Worm (Caenorhabditis elegans) whole organism, L4 larva: Measurements from ENCODE around the gene glr-2.
A peak's percentile ranks its signal among the peaks of the same experiment; 100 is the strongest.

Experiments used
- D1046.2 ChIP-seq: fragments of 200-800 bp; sonication (Bioruptor generic); IDR thresholded peaks from 2 replicates; pipeline ENCODE4 v1.3.6; 2022; ENCODE audit warnings: missing genetic modification characterization, missing compliant biosample characterization
- F10B5.3 ChIP-seq: sonication (generic microtip); optimal IDR thresholded peaks from 2 replicates; lab custom pipeline; 2016; ENCODE audit warnings: mild to moderate bottlenecking, missing genetic modification characterization, missing compliant biosample characterization
- F37D6.2 ChIP-seq: sonication (generic microtip); optimal IDR thresholded peaks from 2 replicates; lab custom pipeline; 2016; ENCODE audit warnings: mild to moderate bottlenecking, missing genetic modification characterization, missing compliant biosample characterization
- F49E8.2 ChIP-seq: sonication (generic microtip); optimal IDR thresholded peaks from 2 replicates; lab custom pipeline; 2016; ENCODE audit warnings: missing compliant biosample characterization, mild to moderate bottlenecking, missing genetic modification characterization, borderline replicate concordance
- T20F7.1 ChIP-seq: fragments of 200-800 bp; sonication (Bioruptor generic); optimal IDR thresholded peaks from 2 replicates; lab custom pipeline; 2018; ENCODE audit warnings: mild to moderate bottlenecking, missing genetic modification characterization, missing compliant biosample characterization
- Y48G9A.11 ChIP-seq: fragments of 200-800 bp; sonication (Bioruptor generic); IDR thresholded peaks from 2 replicates; pipeline ENCODE4 v1.3.6; 2022; ENCODE audit warnings: missing genetic modification reagents, missing genetic modification characterization, missing compliant biosample characterization
- Y5F2A.4 ChIP-seq: fragments of 200-800 bp; sonication (Bioruptor generic); optimal IDR thresholded peaks from 2 replicates; lab custom pipeline; 2018; ENCODE audit warnings: mild to moderate bottlenecking, missing genetic modification characterization, missing compliant biosample characterization
- ZK337.2 ChIP-seq: fragments of 200-800 bp; sonication (Bioruptor generic); IDR thresholded peaks from 2 replicates; pipeline ENCODE4 v1.3.6; 2022; ENCODE audit warnings: missing genetic modification reagents, missing genetic modification characterization, missing compliant biosample characterization
- arid-1 ChIP-seq: fragments of 200-800 bp; sonication (Bioruptor generic); conservative IDR thresholded peaks from 2 replicates; pipeline ENCODE4 v1.3.6; 2022; ENCODE audit warnings: missing genetic modification reagents, missing genetic modification characterization, missing compliant biosample characterization
- ceh-28 ChIP-seq: fragments of 150-350 bp; optimal IDR thresholded peaks from 2 replicates; lab custom pipeline; 2014; ENCODE audit warnings: missing biosample characterization, missing genetic modification reagents, missing genetic modification characterization
- ceh-82 ChIP-seq: sonication (generic microtip); optimal IDR thresholded peaks from 2 replicates; lab custom pipeline; 2017; ENCODE audit warnings: missing biosample characterization, missing genetic modification characterization
- cey-2 ChIP-seq: sonication (generic microtip); optimal IDR thresholded peaks from 3 replicates; lab custom pipeline; 2017; ENCODE audit warnings: missing genetic modification characterization, mild to moderate bottlenecking, missing compliant biosample characterization, antibody characterized with exemption, borderline replicate concordance; ENCODE audit not compliant: insufficient read depth
- ctbp-1 ChIP-seq: fragments of 200-800 bp; sonication (Bioruptor generic); IDR thresholded peaks from 2 replicates; pipeline ENCODE4 v1.3.6; 2022; ENCODE audit warnings: missing genetic modification reagents, missing genetic modification characterization, missing compliant biosample characterization
- daf-19 ChIP-seq: fragments of 200-800 bp; sonication (Bioruptor generic); conservative IDR thresholded peaks from 2 replicates; pipeline ENCODE4 v1.3.6; 2022; ENCODE audit warnings: missing genetic modification characterization, missing compliant biosample characterization
- daf-8 ChIP-seq: fragments of 200-800 bp; sonication (Bioruptor generic); IDR thresholded peaks from 2 replicates; pipeline ENCODE4 v1.3.6; 2022; ENCODE audit warnings: missing genetic modification characterization, missing compliant biosample characterization
- dmd-8 ChIP-seq: fragments of 200-800 bp; sonication (Bioruptor generic); IDR thresholded peaks from 2 replicates; pipeline ENCODE4 v1.3.6; 2022; ENCODE audit warnings: missing genetic modification characterization, missing compliant biosample characterization
- dpl-1 ChIP-seq: fragments of 150-350 bp; optimal IDR thresholded peaks from 2 replicates; lab custom pipeline; 2014; ENCODE audit warnings: missing biosample characterization, missing genetic modification reagents, missing genetic modification characterization
- egl-27 ChIP-seq: sonication (generic microtip); optimal IDR thresholded peaks from 3 replicates; lab custom pipeline; 2017; ENCODE audit warnings: missing biosample characterization, missing genetic modification reagents, missing genetic modification characterization
- egl-43 ChIP-seq: fragments of 200-800 bp; sonication (Bioruptor generic); IDR thresholded peaks from 2 replicates; pipeline ENCODE4 v1.3.6; 2022; ENCODE audit warnings: missing genetic modification reagents, missing genetic modification characterization, missing compliant biosample characterization
- fos-1 ChIP-seq: fragments of 150-350 bp; optimal IDR thresholded peaks from 2 replicates; lab custom pipeline; 2014; ENCODE audit warnings: missing biosample characterization, missing genetic modification characterization
- hif-1 ChIP-seq, 2 experiments: sonication (generic microtip); optimal IDR thresholded peaks; 2 replicates each; lab custom pipeline; 2016 to 2017; ENCODE audit warnings: missing compliant biosample characterization in 2 of 2, missing genetic modification characterization in 2 of 2, missing genetic modification reagents in 2 of 2, missing genotype in 2 of 2, mild to moderate bottlenecking in 1 of 2
- hlh-11 ChIP-seq: fragments of 200-800 bp; sonication (Bioruptor generic); optimal IDR thresholded peaks from 2 replicates; lab custom pipeline; 2018; ENCODE audit warnings: mild to moderate bottlenecking, missing genetic modification characterization, missing compliant biosample characterization
- hlh-30 ChIP-seq: sonication (generic microtip); optimal IDR thresholded peaks from 2 replicates; lab custom pipeline; 2017; ENCODE audit warnings: antibody characterized with exemption, mild to moderate bottlenecking, missing genetic modification characterization, missing compliant biosample characterization; ENCODE audit not compliant: insufficient read depth
- hmg-1.1 ChIP-seq: fragments of 200-800 bp; sonication (Bioruptor generic); IDR thresholded peaks from 2 replicates; pipeline ENCODE4 v1.3.6; 2022; ENCODE audit warnings: missing genetic modification reagents, missing genetic modification characterization, missing compliant biosample characterization
- lim-7 ChIP-seq: fragments of 200-800 bp; sonication (Bioruptor generic); IDR thresholded peaks from 2 replicates; pipeline ENCODE4 v1.3.6; 2022; ENCODE audit warnings: missing genetic modification characterization, missing compliant biosample characterization
- lin-13 ChIP-seq: fragments of 150-350 bp; optimal IDR thresholded peaks from 2 replicates; lab custom pipeline; 2014; ENCODE audit warnings: missing biosample characterization, missing genetic modification reagents, missing genetic modification characterization
- lin-29 ChIP-seq: fragments of 200-800 bp; sonication (Bioruptor generic); IDR thresholded peaks from 2 replicates; pipeline ENCODE4 v1.3.6; 2022; ENCODE audit warnings: missing genetic modification reagents, missing genetic modification characterization, missing compliant biosample characterization
- lin-38 ChIP-seq: fragments of 200-800 bp; sonication (Bioruptor generic); IDR thresholded peaks from 2 replicates; pipeline ENCODE4 v1.3.6; 2022; ENCODE audit warnings: missing genetic modification reagents, missing genetic modification characterization, missing compliant biosample characterization
- lsy-2 ChIP-seq, 2 experiments: fragments of 150-350 bp in 1 of 2; sonication (generic microtip) in 1 of 2; optimal IDR thresholded peaks; 2 replicates each; lab custom pipeline; 2014 to 2017; ENCODE audit warnings: missing biosample characterization in 2 of 2, missing genetic modification characterization in 2 of 2
- mdl-1 ChIP-seq, 2 experiments: fragments of 150-350 bp in 1 of 2; sonication (generic microtip) in 1 of 2; optimal IDR thresholded peaks; 2 replicates each; lab custom pipeline; 2014 to 2017; ENCODE audit warnings: missing biosample characterization in 2 of 2, missing genetic modification characterization in 2 of 2
- mep-1 ChIP-seq: fragments of 150-350 bp; sonication (generic microtip); optimal IDR thresholded peaks from 3 replicates; lab custom pipeline; 2014; ENCODE audit warnings: missing biosample characterization, missing genetic modification characterization
- mes-2 ChIP-seq: sonication (generic microtip); optimal IDR thresholded peaks from 2 replicates; lab custom pipeline; 2016; ENCODE audit warnings: missing genotype, mild to moderate bottlenecking, missing genetic modification characterization, missing compliant biosample characterization; ENCODE audit not compliant: poor library complexity, severe bottlenecking
- mxl-2 ChIP-seq: fragments of 200-800 bp; sonication (Bioruptor generic); conservative IDR thresholded peaks from 2 replicates; pipeline ENCODE4 v1.3.6; 2022; ENCODE audit warnings: missing genetic modification reagents, missing genetic modification characterization, missing compliant biosample characterization
- mxl-3 ChIP-seq: fragments of 200-800 bp; sonication (Bioruptor generic); optimal IDR thresholded peaks from 2 replicates; lab custom pipeline; 2018; ENCODE audit warnings: mild to moderate bottlenecking, missing genetic modification characterization, missing compliant biosample characterization
- nhr-102 ChIP-seq: sonication (generic microtip); optimal IDR thresholded peaks from 2 replicates; lab custom pipeline; 2016; ENCODE audit warnings: mild to moderate bottlenecking, missing genetic modification characterization, moderate library complexity, missing compliant biosample characterization
- nhr-111 ChIP-seq: fragments of 200-800 bp; sonication (Bioruptor generic); optimal IDR thresholded peaks from 2 replicates; lab custom pipeline; 2018; ENCODE audit warnings: mild to moderate bottlenecking, missing genetic modification characterization, missing compliant biosample characterization
- nhr-237 ChIP-seq: sonication (generic microtip); optimal IDR thresholded peaks from 2 replicates; lab custom pipeline; 2017; ENCODE audit warnings: missing biosample characterization, missing genetic modification characterization
- nhr-41 ChIP-seq: fragments of 200-800 bp; sonication (Bioruptor generic); IDR thresholded peaks from 2 replicates; pipeline ENCODE4 v1.3.6; 2022; ENCODE audit warnings: missing genetic modification reagents, missing genetic modification characterization, missing compliant biosample characterization
- nhr-48 ChIP-seq: sonication (generic microtip); optimal IDR thresholded peaks from 2 replicates; lab custom pipeline; 2016; ENCODE audit warnings: mild to moderate bottlenecking, missing genetic modification characterization, missing compliant biosample characterization
- nhr-6 ChIP-seq: fragments of 150-350 bp; optimal IDR thresholded peaks from 2 replicates; lab custom pipeline; 2014; ENCODE audit warnings: missing biosample characterization, missing genetic modification characterization
- nhr-77 ChIP-seq: fragments of 150-350 bp; optimal IDR thresholded peaks from 2 replicates; lab custom pipeline; 2014; ENCODE audit warnings: missing biosample characterization, missing genetic modification characterization
- pha-4 ChIP-seq, 2 experiments: fragments of 150-350 bp in 1 of 2; fragments of 200-800 bp in 1 of 2; sonication (Bioruptor generic) in 1 of 2; IDR thresholded peaks in 1 of 2; optimal IDR thresholded peaks in 1 of 2; 2 replicates each; pipeline versions ENCODE4 v1.3.6 to Lab custom; 2014 to 2022; ENCODE audit warnings: missing genetic modification characterization in 2 of 2, missing genetic modification reagents in 2 of 2, missing biosample characterization in 1 of 2, missing compliant biosample characterization in 1 of 2
- pqm-1 ChIP-seq: sonication (generic microtip); optimal IDR thresholded peaks from 2 replicates; lab custom pipeline; 2017; ENCODE audit warnings: missing biosample characterization, missing genetic modification characterization
- saeg-2 ChIP-seq: fragments of 200-800 bp; sonication (Bioruptor generic); IDR thresholded peaks from 2 replicates; pipeline ENCODE4 v1.3.6; 2022; ENCODE audit warnings: missing genetic modification reagents, missing genetic modification characterization, missing compliant biosample characterization
- tag-97 ChIP-seq: fragments of 200-800 bp; sonication (Bioruptor generic); IDR thresholded peaks from 2 replicates; pipeline ENCODE4 v1.3.6; 2022; ENCODE audit warnings: missing genetic modification characterization, missing compliant biosample characterization
- unc-130 ChIP-seq: sonication (generic microtip); optimal IDR thresholded peaks from 2 replicates; lab custom pipeline; 2016; ENCODE audit warnings: missing genetic modification reagents, missing genetic modification characterization, missing compliant biosample characterization
- zfp-2 ChIP-seq: sonication (generic microtip); optimal IDR thresholded peaks from 2 replicates; lab custom pipeline; 2016; ENCODE audit warnings: mild to moderate bottlenecking, missing genetic modification characterization, missing compliant biosample characterization
- zfp-3 ChIP-seq: fragments of 200-800 bp; sonication (Bioruptor generic); conservative IDR thresholded peaks from 2 replicates; pipeline ENCODE4 v1.3.6; 2022; ENCODE audit warnings: missing genetic modification reagents, missing genetic modification characterization, missing compliant biosample characterization
- ztf-11 ChIP-seq: fragments of 150-350 bp; optimal IDR thresholded peaks from 2 replicates; lab custom pipeline; 2014; ENCODE audit warnings: missing biosample characterization, missing genetic modification characterization
- ztf-7 ChIP-seq: fragments of 150-350 bp; optimal IDR thresholded peaks from 2 replicates; lab custom pipeline; 2014; ENCODE audit warnings: missing biosample characterization, missing genetic modification characterization

Gene glr-2

DNA sequence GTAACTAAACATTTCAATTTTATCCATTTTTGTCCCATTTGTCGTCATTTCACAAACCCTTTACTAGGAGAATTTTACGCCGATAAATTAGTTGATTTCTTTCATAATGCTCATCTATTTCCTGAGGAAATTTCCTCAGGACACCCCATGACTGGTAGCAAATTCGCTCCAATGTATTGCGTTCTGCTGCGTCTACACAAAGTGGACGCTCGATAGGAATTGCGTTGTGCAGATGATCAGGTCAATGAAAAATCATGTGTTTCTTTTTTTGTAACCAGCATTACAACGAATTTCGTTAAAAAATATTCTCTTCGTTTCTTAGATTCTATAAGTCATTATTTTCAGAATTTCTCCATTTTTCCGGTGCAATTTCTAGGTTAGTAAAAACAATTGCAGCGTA lies 37.1 kb upstream of the glr-2 start, which contains the start of gene epg-4:
epg-4 (plus strand) TSS at position 346 of the 400 bp plus-strand sequence.
- TF ChIP-seq Y5F2A.4 (no peak), F37D6.2 (tag; lab: Kevin White, UChicago) (no peak), tag-97 (GFP tag; lab: Robert Waterston, UW) (no peak), egl-27 (no peak), lin-13 (GFP tag; lab: Kevin White, UChicago) (peak; percentile 33), nhr-41 (no peak), egl-43 (GFP tag; lab: Robert Waterston, UW) (no peak), nhr-77 (tag; lab: Kevin White, UChicago) (peak; percentile 80), lsy-2 (tag; optimal IDR thresholded peaks at IDR 0.05; lab: Kevin White, UChicago) (peak; percentile 29 to 65), mep-1 (tag; lab: Kevin White, UChicago) (peak; percentile 63), mxl-3 (GFP tag; lab: Kevin White, UChicago) (peak; percentile 49), ceh-82 (tag; lab: Kevin White, UChicago) (no peak), mxl-2 (GFP tag; lab: Robert Waterston, UW) (no peak), mdl-1 (tag; optimal IDR thresholded peaks at IDR 0.05; lab: Kevin White, UChicago) (no peak), unc-130 (GFP tag; lab: Kevin White, UChicago) (no peak), D1046.2 (GFP tag; lab: Robert Waterston, UW) (no peak), cey-2 (no peak), ztf-11 (tag; lab: Kevin White, UChicago) (no peak), ceh-28 (no peak), fos-1 (tag; lab: Kevin White, UChicago) (no peak), ZK337.2 (no peak), Y48G9A.11 (no peak), hlh-11 (tag; lab: Kevin White, UChicago) (peak; percentile 65), hlh-30 (tag; lab: Kevin White, UChicago) (peak; percentile 96), mes-2 (tag; lab: Kevin White, UChicago) (peak; percentile 66), arid-1 (GFP tag; lab: Robert Waterston, UW) (0 out of 2 replicates have a peak, but pooled peaks have one; percentile 5), daf-8 (GFP tag; lab: Robert Waterston, UW) (no peak), ctbp-1 (GFP tag; lab: Robert Waterston, UW) (peak; percentile 37; the same call in 1 of the 2 replicates), dpl-1 (GFP tag; lab: Kevin White, UChicago) (peak; percentile 41), zfp-3 (0 out of 2 replicates have a peak, but pooled peaks have one; percentile 47), lim-7 (0 out of 2 replicates have a peak, but pooled peaks have one; percentile 3), T20F7.1 (GFP tag; lab: Kevin White, UChicago) (peak; percentile 61), nhr-48 (no peak), pqm-1 (peak; percentile 4), lin-38 (GFP tag; lab: Robert Waterston, UW) (peak; percentile 75), nhr-6 (tag; lab: Kevin White, UChicago) (no peak), hmg-1.1 (GFP tag; lab: Robert Waterston, UW) (peak; percentile 65; the same call in 1 of the 2 replicates), daf-19 (no peak), hif-1 (tag; optimal IDR thresholded peaks at IDR 0.05; lab: Kevin White, UChicago) (peak in 1 of 2 experiments; percentile 52), nhr-111 (peak; percentile 14), saeg-2 (GFP tag; lab: Robert Waterston, UW) (no peak), zfp-2 (tag; lab: Kevin White, UChicago) (peak; percentile 33), ztf-7 (tag; lab: Kevin White, UChicago) (no peak), lin-29 (GFP tag; lab: Robert Waterston, UW) (no peak), dmd-8 (no peak), F10B5.3 (no peak), nhr-102 (tag; lab: Kevin White, UChicago) (no peak), nhr-237 (tag; lab: Kevin White, UChicago) (no peak), pha-4 (GFP tag; IDR thresholded peaks at IDR 0.05; lab: Robert Waterston, UW) (peak; percentile 63; the same call in 1 of the 2 replicates), pha-4 (tag; optimal IDR thresholded peaks at IDR 0.05; lab: Kevin White, UChicago) (peak; percentile 31), F49E8.2 (tag; lab: Kevin White, UChicago) (no peak)
